Fruit fly (Drosophila melanogaster) Kc167 (cell line): ENCODE data around the gene CG10353.

Source experiments
- Myc ChIP-seq: fragments of >200 bp; optimal IDR thresholded peaks from 2 replicates; lab custom pipeline; 2017; ENCODE audit warnings: missing external identifiers
- Sin3A ChIP-seq: fragments of >200 bp; optimal IDR thresholded peaks from 2 replicates; lab custom pipeline; 2018; ENCODE audit warnings: missing external identifiers
- h ChIP-seq: fragments of >200 bp; optimal IDR thresholded peaks from 3 replicates; lab custom pipeline; 2018; ENCODE audit warnings: missing external identifiers
- insv ChIP-seq: fragments of >200 bp; optimal IDR thresholded peaks from 3 replicates; lab custom pipeline; 2018; ENCODE audit warnings: missing external identifiers
- psq ChIP-seq: fragments of >200 bp; optimal IDR thresholded peaks from 2 replicates; lab custom pipeline; 2017; ENCODE audit warnings: missing external identifiers
- ttk ChIP-seq: sonication (Bioruptor generic); optimal IDR thresholded peaks from 2 replicates; lab custom pipeline; 2017; ENCODE audit warnings: missing external identifiers

The CG10353 gene

dm6 chrX:11905144-11905543 is 18.2 kb upstream of the CG10353 start, which contains the start of gene Upf1:
Upf1 (minus strand) TSS chrX:11905371.
- TF ChIP-seq Myc (lab: Kevin White, UChicago) (no peak), psq (lab: Kevin White, UChicago) (no peak), insv (lab: Kevin White, UChicago) (no peak), ttk (lab: Kevin White, UChicago) (no peak), Sin3A (lab: Kevin White, UChicago) (no peak), h (lab: Kevin White, UChicago) (no peak)

- TF ChIP-seq insv (lab: Kevin White, UChicago): no peak
- TF ChIP-seq Myc (lab: Kevin White, UChicago): no peak
- no peak for TF ChIP-seq ttk (lab: Kevin White, UChicago)
- TF ChIP-seq h (lab: Kevin White, UChicago): no peak
- no peak for TF ChIP-seq Sin3A (lab: Kevin White, UChicago)
- TF ChIP-seq psq (lab: Kevin White, UChicago): no peak
Measured at dm6 chrX:11895141-11895540, 8.2 kb upstream of the CG10353 start.

dm6 chrX:11894198-11894597 is 7.2 kb upstream of the CG10353 start:
- TF ChIP-seq h (lab: Kevin White, UChicago): no peak
- no peak for TF ChIP-seq Myc (lab: Kevin White, UChicago)
- no peak for TF ChIP-seq insv (lab: Kevin White, UChicago)
- TF ChIP-seq Sin3A (lab: Kevin White, UChicago): no peak
- no peak for TF ChIP-seq ttk (lab: Kevin White, UChicago)
- no peak for TF ChIP-seq psq (lab: Kevin White, UChicago)

- TF ChIP-seq h (lab: Kevin White, UChicago): no peak
- no peak for TF ChIP-seq insv (lab: Kevin White, UChicago)
- no peak for TF ChIP-seq Sin3A (lab: Kevin White, UChicago)
- TF ChIP-seq ttk (lab: Kevin White, UChicago): no peak
- TF ChIP-seq psq (lab: Kevin White, UChicago): no peak
- TF ChIP-seq Myc (lab: Kevin White, UChicago): no peak
Measured at dm6 chrX:11893643-11894042, 6.7 kb upstream of the CG10353 start, which contains the start of gene wisp. wisp (plus strand) TSS chrX:11893943.

dm6 chrX:11891682-11892179 is 4.8 kb upstream of the CG10353 start, which contains the start of gene sicily:
sicily (plus strand) TSS chrX:11891732.
- TF ChIP-seq insv (lab: Kevin White, UChicago): no peak
- no peak for TF ChIP-seq psq (lab: Kevin White, UChicago)
- TF ChIP-seq h (lab: Kevin White, UChicago): no peak
- no peak for TF ChIP-seq ttk (lab: Kevin White, UChicago)
- no peak for TF ChIP-seq Myc (lab: Kevin White, UChicago)
- TF ChIP-seq Sin3A (lab: Kevin White, UChicago): no peak

dm6 chrX:11888142-11888541 is 1.2 kb upstream of the CG10353 start, which contains the start of gene CG1840:
CG1840 (plus strand) TSS chrX:11888352.
- TF ChIP-seq Myc (lab: Kevin White, UChicago): no peak
- TF ChIP-seq insv (lab: Kevin White, UChicago): no peak
- no peak for TF ChIP-seq psq (lab: Kevin White, UChicago)
- TF ChIP-seq h (lab: Kevin White, UChicago): no peak
- no peak for TF ChIP-seq ttk (lab: Kevin White, UChicago)
- no peak for TF ChIP-seq Sin3A (lab: Kevin White, UChicago)

dm6 chrX:11885356-11885755 is 1.6 kb downstream of the CG10353 start:
- no peak for TF ChIP-seq psq (lab: Kevin White, UChicago)
- no peak for TF ChIP-seq Myc (lab: Kevin White, UChicago)
- no peak for TF ChIP-seq h (lab: Kevin White, UChicago)
- no peak for TF ChIP-seq ttk (lab: Kevin White, UChicago)
- no peak for TF ChIP-seq Sin3A (lab: Kevin White, UChicago)
- TF ChIP-seq insv (lab: Kevin White, UChicago): no peak

dm6 chrX:11884134-11884533 is 2.8 kb downstream of the CG10353 start:
- TF ChIP-seq Myc (lab: Kevin White, UChicago) (no peak), ttk (lab: Kevin White, UChicago) (no peak), Sin3A (lab: Kevin White, UChicago) (no peak), h (lab: Kevin White, UChicago) (no peak), psq (lab: Kevin White, UChicago) (no peak), insv (lab: Kevin White, UChicago) (no peak)

dm6 chrX:11882447-11882846 is 4.5 kb downstream of the CG10353 start:
- no peak for TF ChIP-seq psq (lab: Kevin White, UChicago)
- no peak for TF ChIP-seq h (lab: Kevin White, UChicago)
- TF ChIP-seq insv (lab: Kevin White, UChicago): no peak
- no peak for TF ChIP-seq Myc (lab: Kevin White, UChicago)
- TF ChIP-seq Sin3A (lab: Kevin White, UChicago): no peak
- no peak for TF ChIP-seq ttk (lab: Kevin White, UChicago)

- TF ChIP-seq insv (lab: Kevin White, UChicago) (no peak), ttk (lab: Kevin White, UChicago) (no peak), psq (lab: Kevin White, UChicago) (no peak), h (lab: Kevin White, UChicago) (no peak), Myc (lab: Kevin White, UChicago) (no peak), Sin3A (lab: Kevin White, UChicago) (no peak)
Measured at dm6 chrX:11881686-11882085, 5.3 kb downstream of the CG10353 start.

dm6 chrX:11877165-11877564 is 9.8 kb downstream of the CG10353 start, which contains the start of gene CG10352:
CG10352 (minus strand) TSS chrX:11877168.
- TF ChIP-seq psq (lab: Kevin White, UChicago) (no peak), Sin3A (lab: Kevin White, UChicago) (no peak), h (lab: Kevin White, UChicago) (no peak), Myc (lab: Kevin White, UChicago) (no peak), insv (lab: Kevin White, UChicago) (no peak), ttk (lab: Kevin White, UChicago) (no peak)
